Worm (Caenorhabditis elegans) whole organism, young adult: ENCODE data around the gene Y39G8B.5.
"Not testable (repeated sequence)": the region's sequence is repeated elsewhere in the genome, so short reads cannot be mapped to it uniquely, and the experiment has no call there.

Experiments used
- T07F8.4 ChIP-seq: sonication (generic microtip); optimal IDR thresholded peaks from 2 replicates; lab custom pipeline; 2016; ENCODE audit warnings: mild to moderate bottlenecking, missing genetic modification characterization, moderate library complexity, missing compliant biosample characterization
- Y56A3A.18 ChIP-seq: fragments of 200-800 bp; sonication (Bioruptor generic); IDR thresholded peaks from 2 replicates; pipeline ENCODE4 v1.3.6; 2022; ENCODE audit warnings: missing genetic modification reagents, missing genetic modification characterization, missing compliant biosample characterization
- Y79H2A.3 ChIP-seq: fragments of 200-800 bp; sonication (Bioruptor generic); conservative IDR thresholded peaks from 2 replicates; pipeline ENCODE4 v1.3.6; 2022; ENCODE audit warnings: missing genetic modification reagents, missing genetic modification characterization, missing compliant biosample characterization
- ama-1 ChIP-seq, 3 experiments: fragments of 150-350 bp in 1 of 3; sonication (generic microtip) in 2 of 3; optimal IDR thresholded peaks; 2 replicates each; lab custom pipeline; 2014 to 2018; ENCODE audit warnings: missing biosample characterization in 2 of 3, missing genetic modification characterization in 2 of 3, missing genetic modification reagents in 2 of 3
- aptf-2 ChIP-seq: fragments of 200-800 bp; sonication (Bioruptor generic); conservative IDR thresholded peaks from 2 replicates; pipeline ENCODE4 v1.3.6; 2022; ENCODE audit warnings: missing genetic modification reagents, missing genetic modification characterization, missing compliant biosample characterization
- aptf-3 ChIP-seq: fragments of 200-800 bp; sonication (Bioruptor generic); IDR thresholded peaks from 2 replicates; pipeline ENCODE4 v1.3.6; 2022; ENCODE audit warnings: missing genetic modification characterization, missing compliant biosample characterization
- atf-7 ChIP-seq: sonication (generic microtip); optimal IDR thresholded peaks from 2 replicates; lab custom pipeline; 2017; ENCODE audit warnings: mild to moderate bottlenecking, missing genetic modification characterization, missing compliant biosample characterization
- bed-1 ChIP-seq: fragments of 200-800 bp; sonication (Bioruptor generic); IDR thresholded peaks from 2 replicates; pipeline ENCODE4 v1.3.6; 2022; ENCODE audit warnings: missing genetic modification reagents, missing genetic modification characterization, missing compliant biosample characterization
- ccch-3 ChIP-seq: fragments of 200-800 bp; sonication (Bioruptor generic); optimal IDR thresholded peaks from 2 replicates; lab custom pipeline; 2018; ENCODE audit warnings: mild to moderate bottlenecking, missing genetic modification characterization, missing compliant biosample characterization
- ceh-100 ChIP-seq: fragments of 200-800 bp; sonication (Bioruptor generic); IDR thresholded peaks from 2 replicates; pipeline ENCODE4 v1.3.6; 2022; ENCODE audit warnings: missing genetic modification reagents, missing genetic modification characterization, missing compliant biosample characterization
- ceh-27 ChIP-seq: fragments of 200-800 bp; sonication (Bioruptor generic); optimal IDR thresholded peaks from 2 replicates; lab custom pipeline; 2018; ENCODE audit warnings: mild to moderate bottlenecking, missing genetic modification characterization, moderate library complexity, missing compliant biosample characterization
- dox-1 ChIP-seq: fragments of 200-800 bp; sonication (Bioruptor generic); IDR thresholded peaks from 2 replicates; pipeline ENCODE4 v1.3.6; 2022; ENCODE audit warnings: missing genetic modification reagents, missing genetic modification characterization, missing compliant biosample characterization
- egl-18 ChIP-seq: fragments of 200-800 bp; sonication (Bioruptor generic); IDR thresholded peaks from 2 replicates; pipeline ENCODE4 v1.3.6; 2022; ENCODE audit warnings: missing genetic modification reagents, missing genetic modification characterization, missing compliant biosample characterization
- ekl-4 ChIP-seq: fragments of 200-800 bp; sonication (Bioruptor generic); IDR thresholded peaks from 2 replicates; pipeline ENCODE4 v1.3.6; 2022; ENCODE audit warnings: missing genetic modification reagents, missing genetic modification characterization, missing compliant biosample characterization
- gei-17 ChIP-seq: fragments of 200-800 bp; sonication (Bioruptor generic); optimal IDR thresholded peaks from 2 replicates; lab custom pipeline; 2018; ENCODE audit warnings: mild to moderate bottlenecking, missing genetic modification characterization, missing compliant biosample characterization
- him-1 ChIP-seq: sonication (generic microtip); optimal IDR thresholded peaks from 2 replicates; lab custom pipeline; 2016; ENCODE audit warnings: missing genotype, missing genetic modification reagents, missing genetic modification characterization, missing compliant biosample characterization
- let-526 ChIP-seq: fragments of 200-800 bp; sonication (Bioruptor generic); IDR thresholded peaks from 2 replicates; pipeline ENCODE4 v1.3.6; 2022; ENCODE audit warnings: missing genetic modification reagents, missing genetic modification characterization, missing compliant biosample characterization
- lir-1 ChIP-seq: fragments of 200-800 bp; sonication (Bioruptor generic); conservative IDR thresholded peaks from 2 replicates; pipeline ENCODE4 v1.3.6; 2022; ENCODE audit warnings: missing genetic modification reagents, missing genetic modification characterization, missing compliant biosample characterization
- madf-3 ChIP-seq: fragments of 200-800 bp; sonication (Bioruptor generic); IDR thresholded peaks from 2 replicates; pipeline ENCODE4 v1.3.6; 2022; ENCODE audit warnings: missing genetic modification reagents, missing genetic modification characterization, missing compliant biosample characterization
- mes-4 ChIP-seq: sonication (generic microtip); optimal IDR thresholded peaks from 2 replicates; lab custom pipeline; 2016; ENCODE audit warnings: missing genotype, missing genetic modification characterization, missing compliant biosample characterization
- mxl-1 ChIP-seq: sonication (generic microtip); optimal IDR thresholded peaks from 2 replicates; lab custom pipeline; 2016; ENCODE audit warnings: missing genetic modification characterization, missing compliant biosample characterization
- nfya-1 ChIP-seq: sonication (generic microtip); optimal IDR thresholded peaks from 2 replicates; lab custom pipeline; 2017; ENCODE audit warnings: antibody characterized with exemption, missing compliant biosample characterization, missing genetic modification characterization, borderline replicate concordance; ENCODE audit not compliant: insufficient read depth
- nhr-179 ChIP-seq: sonication (generic microtip); optimal IDR thresholded peaks from 2 replicates; lab custom pipeline; 2016; ENCODE audit warnings: mild to moderate bottlenecking, missing genetic modification characterization, missing compliant biosample characterization
- nhr-80 ChIP-seq: sonication (generic microtip); optimal IDR thresholded peaks from 2 replicates; lab custom pipeline; 2016; ENCODE audit warnings: missing genetic modification characterization, missing compliant biosample characterization
- repo-1 ChIP-seq: sonication (generic microtip); optimal IDR thresholded peaks from 2 replicates; lab custom pipeline; 2017; ENCODE audit warnings: mild to moderate bottlenecking, missing genetic modification characterization, missing compliant biosample characterization
- snpc-4 ChIP-seq, 5 experiments: fragments of 150-350 bp in 1 of 5; sonication (generic microtip) in 4 of 5; optimal IDR thresholded peaks; 2 replicates each; lab custom pipeline; 2014 to 2018; ENCODE audit warnings: missing genetic modification characterization in 5 of 5, missing biosample characterization in 3 of 5, antibody characterized with exemption in 2 of 5, mild to moderate bottlenecking in 2 of 5, missing compliant biosample characterization in 2 of 5, missing genotype in 2 of 5, moderate library complexity in 2 of 5, missing genetic modification reagents in 1 of 5
- unc-130 ChIP-seq: sonication (generic microtip); optimal IDR thresholded peaks from 2 replicates; lab custom pipeline; 2016; ENCODE audit warnings: missing genetic modification reagents, missing genetic modification characterization, missing compliant biosample characterization
- zfh-2 ChIP-seq: fragments of 200-800 bp; sonication (Bioruptor generic); conservative IDR thresholded peaks from 2 replicates; pipeline ENCODE4 v1.3.6; 2022; ENCODE audit warnings: missing genetic modification reagents, missing genetic modification characterization, missing compliant biosample characterization
- zim-3 ChIP-seq: sonication (generic microtip); optimal IDR thresholded peaks from 2 replicates; lab custom pipeline; 2017; ENCODE audit warnings: mild to moderate bottlenecking, missing genetic modification characterization, moderate library complexity, missing compliant biosample characterization
- ztf-22 ChIP-seq: fragments of 200-800 bp; sonication (Bioruptor generic); optimal IDR thresholded peaks from 2 replicates; lab custom pipeline; 2018; ENCODE audit warnings: mild to moderate bottlenecking, missing genetic modification characterization, moderate library complexity, missing compliant biosample characterization

Y39G8B.5 gene

DNA sequence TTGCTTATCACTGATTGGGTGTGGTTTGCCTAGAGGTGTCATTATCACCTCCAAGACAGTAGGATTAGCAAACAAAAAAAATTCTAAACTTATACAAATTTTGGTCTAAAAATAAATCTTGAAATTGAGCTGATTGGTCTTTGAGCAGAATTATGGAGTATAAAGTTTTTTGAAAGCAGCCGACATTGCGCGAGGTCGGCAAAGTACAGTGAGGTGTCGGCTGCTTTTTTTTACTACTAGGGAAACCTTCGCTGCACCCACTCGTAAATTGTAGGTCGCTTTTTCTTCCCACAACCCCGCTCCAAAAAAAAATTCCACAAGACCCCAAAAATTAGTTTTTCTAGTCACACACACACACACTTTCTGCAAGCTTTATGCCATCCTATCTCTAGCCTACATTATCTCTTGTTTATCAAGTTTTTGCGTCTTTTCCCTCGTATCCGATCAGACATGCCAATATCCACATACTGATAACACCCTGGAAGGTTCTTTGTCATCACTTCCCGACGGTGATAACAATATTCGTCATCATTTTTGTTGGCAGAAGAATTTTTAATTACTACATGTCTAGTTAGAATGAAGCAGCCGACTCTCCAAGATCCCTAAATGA, 12.3 kb upstream of the Y39G8B.5 start:
- TF ChIP-seq dox-1, result no peak
- TF ChIP-seq snpc-4 (GFP tag; optimal IDR thresholded peaks at IDR 0.05; lab: Kevin White, UChicago), result no peak
- peak in 3 of 4 experiments; percentile 74 to 78 (median 76) for TF ChIP-seq snpc-4 (tag; optimal IDR thresholded peaks at IDR 0.05; lab: Kevin White, UChicago)

DNA sequence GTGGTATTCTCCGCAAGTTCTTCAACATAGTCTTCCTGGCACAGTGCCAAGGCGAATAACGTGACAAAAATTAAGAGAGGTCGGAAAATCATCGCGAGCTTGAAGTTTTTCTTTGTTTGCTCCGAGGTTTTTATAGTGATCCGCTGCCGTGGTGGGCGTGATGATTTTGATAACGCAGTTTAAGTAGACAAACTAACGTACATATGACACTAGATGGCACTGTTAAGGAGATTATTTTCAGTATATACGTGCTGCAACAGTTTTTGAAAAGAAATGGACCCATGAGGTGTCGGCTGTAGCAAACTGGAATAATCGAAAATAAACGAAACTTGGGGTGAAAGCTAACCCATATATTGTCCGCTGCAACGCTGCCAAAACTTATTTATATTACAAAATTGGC, 10.6 kb upstream of the Y39G8B.5 start, which contains the start of gene F01D5.5:
F01D5.5 (minus strand) TSS at position 101 of the 400 bp plus-strand sequence.
- TF ChIP-seq zfh-2 (GFP tag; lab: Robert Waterston, UW), result no peak
- TF ChIP-seq ccch-3 (GFP tag; lab: Kevin White, UChicago), result no peak
- TF ChIP-seq mxl-1 (tag; lab: Kevin White, UChicago), result no peak
- TF ChIP-seq ceh-27 (GFP tag; lab: Kevin White, UChicago), result no peak
- no peak for TF ChIP-seq Y79H2A.3 (GFP tag; lab: Robert Waterston, UW)
- TF ChIP-seq nhr-80, result no peak
- no peak for TF ChIP-seq ama-1 (optimal IDR thresholded peaks at IDR 0.05; lab: Kevin White, UChicago)
- no peak for TF ChIP-seq ama-1 (GFP tag; optimal IDR thresholded peaks at IDR 0.05; lab: Kevin White, UChicago)
- no peak for TF ChIP-seq Y56A3A.18 (GFP tag; lab: Robert Waterston, UW)
- no peak for TF ChIP-seq zim-3 (tag; lab: Kevin White, UChicago)
- TF ChIP-seq mes-4 (tag; lab: Kevin White, UChicago), result no peak
- no peak for TF ChIP-seq lir-1 (GFP tag; lab: Robert Waterston, UW)
- TF ChIP-seq, all 124 proteins: peak for 0

DNA sequence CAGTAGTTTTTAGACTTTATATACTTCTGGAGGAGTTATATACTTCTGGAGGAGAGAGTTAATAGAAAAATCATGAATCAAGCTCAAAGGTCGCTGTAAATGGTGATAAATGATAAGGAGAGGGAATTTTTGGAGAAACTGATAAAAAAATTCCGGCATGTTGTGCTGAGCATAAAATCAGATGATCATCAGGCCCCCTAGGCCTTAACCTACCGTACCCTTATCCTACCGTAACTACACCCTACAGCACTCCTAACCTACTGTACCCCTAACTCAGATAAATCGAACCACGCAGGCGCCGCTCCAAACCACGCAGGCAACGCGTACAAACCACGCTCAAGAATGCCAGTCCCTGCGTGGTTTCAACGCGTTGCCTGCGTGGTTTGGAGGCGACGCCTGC, 8.4 kb upstream of the Y39G8B.5 start, which contains the start of gene F01D5.3:
F01D5.3 (minus strand) TSS at position 101 of the 400 bp plus-strand sequence.
- TF ChIP-seq him-1 (tag; lab: Kevin White, UChicago); T07F8.4 (tag; lab: Kevin White, UChicago); bed-1 (GFP tag; lab: Robert Waterston, UW): not testable (repeated sequence)

DNA sequence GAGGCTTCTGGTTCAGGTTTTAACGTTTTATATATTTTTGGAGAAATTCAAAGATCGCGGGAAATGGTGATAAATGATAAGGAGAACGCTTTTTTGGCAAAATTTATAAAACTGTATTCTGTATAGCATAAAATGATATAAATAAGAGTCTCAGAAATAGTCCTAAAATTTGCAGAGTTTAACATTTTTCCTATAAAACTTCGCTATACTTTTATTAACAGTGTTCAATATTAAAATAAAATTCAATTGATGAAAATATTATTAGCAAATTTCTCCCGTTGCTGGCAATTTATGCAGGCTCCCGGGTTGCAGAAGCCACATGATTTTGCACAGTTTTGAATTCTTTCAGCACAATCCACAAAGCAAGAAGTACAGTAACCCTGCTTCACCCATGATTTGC, 7.3 kb upstream of the Y39G8B.5 start, which contains the start of gene F01D5.2:
F01D5.2 (minus strand) TSS at position 101 of the 400 bp plus-strand sequence.
- TF ChIP-seq ztf-22 (GFP tag; lab: Kevin White, UChicago), result no peak
- no peak for TF ChIP-seq atf-7 (tag; lab: Kevin White, UChicago)
- TF ChIP-seq let-526 (GFP tag; lab: Robert Waterston, UW), result no peak
- no peak for TF ChIP-seq nfya-1
- TF ChIP-seq aptf-2 (GFP tag; lab: Robert Waterston, UW), result no peak
- no peak for TF ChIP-seq ekl-4 (GFP tag; lab: Robert Waterston, UW)

DNA sequence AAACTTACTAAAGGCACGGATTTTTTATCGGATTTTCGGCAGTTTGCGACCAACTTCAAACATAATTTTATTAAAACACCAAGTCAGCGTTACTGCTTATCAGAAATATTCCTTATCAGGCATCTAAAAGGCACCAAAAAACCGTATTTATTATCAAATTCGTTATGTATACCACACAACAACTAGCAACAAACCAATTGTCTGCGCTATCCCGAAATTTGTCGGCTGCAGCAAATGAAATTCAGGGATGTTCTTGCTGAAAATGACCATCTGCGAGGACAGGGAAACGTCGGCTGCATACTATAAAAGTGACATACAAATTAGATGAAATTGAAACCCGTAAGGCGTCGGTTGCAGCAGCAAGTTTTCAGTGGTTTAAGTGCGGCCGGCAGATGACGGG, 6.3 kb upstream of the Y39G8B.5 start:
- TF ChIP-seq nhr-80 (peak; percentile 20), snpc-4 (GFP tag; optimal IDR thresholded peaks at IDR 0.05; lab: Kevin White, UChicago) (no peak), snpc-4 (tag; optimal IDR thresholded peaks at IDR 0.05; lab: Kevin White, UChicago) (peak in 2 of 4 experiments; percentile 48 to 76), ceh-100 (GFP tag; lab: Robert Waterston, UW) (no peak)

DNA sequence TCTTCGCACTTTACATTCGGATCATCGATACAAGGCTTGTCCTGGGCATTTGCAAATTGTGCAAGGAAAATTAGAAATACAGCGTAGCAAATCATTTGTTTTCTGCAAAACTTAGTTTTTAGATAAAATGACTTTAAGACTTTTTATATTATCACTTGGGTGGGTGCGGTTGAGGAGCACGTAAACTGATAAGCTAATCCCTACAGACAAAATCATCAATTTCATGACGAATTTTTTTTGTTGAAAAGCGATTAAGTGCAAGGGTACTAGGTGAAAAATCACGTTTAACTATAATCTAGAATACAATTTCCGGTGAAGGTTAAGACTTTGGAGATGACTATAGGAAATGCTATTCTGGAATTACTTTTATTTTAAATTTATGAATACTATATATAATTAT, 5.8 kb upstream of the Y39G8B.5 start, which contains the start of gene F01D5.1:
F01D5.1 (minus strand) TSS at position 105 of the 400 bp plus-strand sequence.
- TF ChIP-seq gei-17 (GFP tag; lab: Kevin White, UChicago) (no peak), aptf-3 (GFP tag; lab: Robert Waterston, UW) (no peak), repo-1 (no peak), egl-18 (GFP tag; lab: Robert Waterston, UW) (no peak), nhr-179 (no peak), madf-3 (GFP tag; lab: Robert Waterston, UW) (no peak), unc-130 (GFP tag; lab: Kevin White, UChicago) (no peak)
